Fruit fly (Drosophila melanogaster) whole organism, embryonic: ENCODE measurements around the gene CG31816.
A peak's percentile ranks its signal among the peaks of the same experiment; 100 is the strongest.

ENCODE experiments used
- CG12155 ChIP-seq: fragments of 200-800 bp; sonication (Bioruptor generic); optimal IDR thresholded peaks from 3 replicates; lab custom pipeline; 2016; ENCODE audit warnings: missing biosample characterization, missing genetic modification characterization
- CG14441 ChIP-seq: fragments of 200-800 bp; sonication (Bioruptor generic); IDR thresholded peaks from 2 replicates; pipeline ENCODE4 v1.3.6; 2022; ENCODE audit warnings: missing biosample characterization, missing genetic modification characterization
- CG15073 ChIP-seq: fragments of 200-800 bp; sonication (Bioruptor generic); optimal IDR thresholded peaks from 2 replicates; lab custom pipeline; 2016; ENCODE audit warnings: missing biosample characterization, missing genetic modification characterization
- CG15514 ChIP-seq: fragments of 200-800 bp; sonication (Bioruptor generic); optimal IDR thresholded peaks from 3 replicates; lab custom pipeline; 2017; ENCODE audit warnings: missing biosample characterization, missing genetic modification characterization, mild to moderate bottlenecking, moderate library complexity, missing genetic modification reagents
- CG17385 ChIP-seq: fragments of 200-800 bp; sonication (Bioruptor generic); optimal IDR thresholded peaks from 3 replicates; lab custom pipeline; 2018; ENCODE audit warnings: missing biosample characterization, mild to moderate bottlenecking, missing genetic modification characterization
- CG18476 ChIP-seq: fragments of 200-800 bp; sonication (Bioruptor generic); optimal IDR thresholded peaks from 2 replicates; lab custom pipeline; 2016; ENCODE audit warnings: missing biosample characterization, mild to moderate bottlenecking, missing genetic modification characterization
- CG2120 ChIP-seq: fragments of 200-800 bp; sonication (Bioruptor generic); optimal IDR thresholded peaks from 3 replicates; lab custom pipeline; 2016; ENCODE audit warnings: missing biosample characterization, missing genetic modification characterization
- CG2199 ChIP-seq: fragments of 200-800 bp; sonication (Bioruptor generic); IDR thresholded peaks from 3 replicates; pipeline ENCODE4 v1.3.6; 2022; ENCODE audit warnings: missing biosample characterization, missing genetic modification characterization
- CG31441 ChIP-seq: fragments of 200-800 bp; sonication (Bioruptor generic); IDR thresholded peaks from 2 replicates; pipeline ENCODE4 v1.3.6; 2022; ENCODE audit warnings: missing biosample characterization, missing genetic modification characterization
- CG3163 ChIP-seq: fragments of 200-800 bp; sonication (Bioruptor generic); optimal IDR thresholded peaks from 3 replicates; lab custom pipeline; 2016; ENCODE audit warnings: missing biosample characterization, missing genetic modification characterization
- CG4360 ChIP-seq: fragments of 200-800 bp; sonication (Bioruptor generic); IDR thresholded peaks from 2 replicates; pipeline ENCODE4 v1.3.6; 2022; ENCODE audit warnings: missing biosample characterization, missing genetic modification characterization
- CG6254 ChIP-seq: fragments of 200-800 bp; sonication (Bioruptor generic); optimal IDR thresholded peaks from 3 replicates; lab custom pipeline; 2017; ENCODE audit warnings: mild to moderate bottlenecking, missing biosample characterization, missing genetic modification reagents, missing genetic modification characterization
- CG8944 ChIP-seq: fragments of 200-800 bp; sonication (Bioruptor generic); optimal IDR thresholded peaks from 3 replicates; lab custom pipeline; 2016; ENCODE audit warnings: missing biosample characterization, missing genetic modification characterization
- CG9932 ChIP-seq: fragments of 200-800 bp; sonication (Bioruptor generic); IDR thresholded peaks from 2 replicates; pipeline ENCODE4 v1.3.6; 2022; ENCODE audit warnings: missing biosample characterization, missing genetic modification characterization
- Drgx ChIP-seq: fragments of 200-800 bp; sonication (Bioruptor generic); IDR thresholded peaks from 2 replicates; pipeline ENCODE4 v1.3.6; 2022; ENCODE audit warnings: missing biosample characterization, missing genetic modification characterization
- Fer2 ChIP-seq: fragments of 200-800 bp; sonication (Bioruptor generic); optimal IDR thresholded peaks from 2 replicates; lab custom pipeline; 2018; ENCODE audit warnings: missing biosample characterization, mild to moderate bottlenecking, missing genetic modification characterization, moderate library complexity
- GATAe ChIP-seq: fragments of 200-800 bp; sonication (Bioruptor generic); conservative IDR thresholded peaks from 2 replicates; pipeline ENCODE4 v1.3.6; 2022; ENCODE audit warnings: missing biosample characterization, missing genetic modification characterization
- Hand ChIP-seq: fragments of 200-800 bp; sonication (Bioruptor generic); optimal IDR thresholded peaks from 2 replicates; lab custom pipeline; 2017; ENCODE audit warnings: mild to moderate bottlenecking, missing biosample characterization, missing genetic modification reagents, missing genetic modification characterization
- Hr3 ChIP-seq: fragments of 200-800 bp; sonication (Bioruptor generic); optimal IDR thresholded peaks from 3 replicates; lab custom pipeline; 2016; ENCODE audit warnings: missing biosample characterization, missing genetic modification characterization
- Jarid2 ChIP-seq: fragments of 200-800 bp; sonication (Bioruptor generic); optimal IDR thresholded peaks from 3 replicates; lab custom pipeline; 2017; ENCODE audit warnings: mild to moderate bottlenecking, missing biosample characterization, missing genetic modification reagents, missing genetic modification characterization
- Med ChIP-seq: fragments of 200-800 bp; sonication (Bioruptor generic); peaks from one replicate; lab custom pipeline; 2016; ENCODE audit warnings: missing biosample characterization, missing genetic modification characterization, mild to moderate bottlenecking, inconsistent platforms, moderate library complexity
- NC2β ChIP-seq: fragments of 200-800 bp; sonication (Bioruptor generic); optimal IDR thresholded peaks from 2 replicates; lab custom pipeline; 2016; ENCODE audit warnings: missing biosample characterization, missing genetic modification characterization
- Rfx ChIP-seq: fragments of 200-800 bp; sonication (Bioruptor generic); IDR thresholded peaks from 2 replicates; pipeline ENCODE4 v1.3.6; 2022; ENCODE audit warnings: missing biosample characterization, missing genetic modification characterization
- ab ChIP-seq: fragments of 200-800 bp; sonication (Bioruptor generic); optimal IDR thresholded peaks from 2 replicates; lab custom pipeline; 2016; ENCODE audit warnings: missing biosample characterization, missing genetic modification characterization
- chinmo ChIP-seq: fragments of 200-800 bp; sonication (Bioruptor generic); IDR thresholded peaks from 4 replicates; pipeline ENCODE4 v1.3.6; 2022; ENCODE audit warnings: missing biosample characterization, missing genetic modification characterization; ENCODE audit not compliant: partially characterized antibody
- ci ChIP-seq: fragments of 200-800 bp; sonication (Bioruptor generic); IDR thresholded peaks from 3 replicates; pipeline ENCODE4 v1.3.6; 2022; ENCODE audit warnings: missing biosample characterization, missing genetic modification characterization
- crol ChIP-seq: fragments of 200-800 bp; sonication (Bioruptor generic); IDR thresholded peaks from 2 replicates; pipeline ENCODE4 v1.3.6; 2022; ENCODE audit warnings: missing biosample characterization, missing genetic modification characterization
- cwo ChIP-seq: fragments of 200-800 bp; sonication (Bioruptor generic); optimal IDR thresholded peaks from 3 replicates; lab custom pipeline; 2017; ENCODE audit warnings: missing biosample characterization, missing genetic modification characterization, mild to moderate bottlenecking, moderate library complexity, missing genetic modification reagents
- dmrt11E ChIP-seq: fragments of 200-800 bp; sonication (Bioruptor generic); optimal IDR thresholded peaks from 3 replicates; lab custom pipeline; 2018; ENCODE audit warnings: missing biosample characterization, mild to moderate bottlenecking, missing genetic modification characterization, moderate library complexity
- ftz-f1 ChIP-seq: fragments of 200-800 bp; sonication (Bioruptor generic); optimal IDR thresholded peaks from 2 replicates; lab custom pipeline; 2016; ENCODE audit warnings: missing biosample characterization, missing genetic modification characterization
- fu2 ChIP-seq: fragments of 200-800 bp; sonication (Bioruptor generic); optimal IDR thresholded peaks from 2 replicates; lab custom pipeline; 2016; ENCODE audit warnings: missing biosample characterization, missing genetic modification characterization
- hkb ChIP-seq, 2 experiments: fragments of 200-800 bp in 1 of 2; fragments of >200 bp in 1 of 2; sonication (Bioruptor generic) in 1 of 2; IDR thresholded peaks in 1 of 2; optimal IDR thresholded peaks in 1 of 2; 2 replicates each; pipeline versions ENCODE4 v1.3.6 to Lab custom; 2017 to 2022; ENCODE audit warnings: missing biosample characterization in 1 of 2, missing genetic modification characterization in 1 of 2
- lbe ChIP-seq: fragments of 200-800 bp; sonication (Bioruptor generic); optimal IDR thresholded peaks from 2 replicates; lab custom pipeline; 2016; ENCODE audit warnings: missing biosample characterization, mild to moderate bottlenecking, missing genetic modification characterization
- nmo ChIP-seq: fragments of 200-800 bp; sonication (Bioruptor generic); optimal IDR thresholded peaks from 2 replicates; lab custom pipeline; 2018; ENCODE audit warnings: missing biosample characterization, mild to moderate bottlenecking, missing genetic modification characterization, moderate library complexity
- nom ChIP-seq: fragments of 200-800 bp; sonication (Bioruptor generic); optimal IDR thresholded peaks from 2 replicates; lab custom pipeline; 2017; ENCODE audit warnings: missing biosample characterization, missing genetic modification characterization, mild to moderate bottlenecking, moderate library complexity, missing genetic modification reagents
- org-1 ChIP-seq: fragments of 200-800 bp; sonication (Bioruptor generic); optimal IDR thresholded peaks from 2 replicates; lab custom pipeline; 2017; ENCODE audit warnings: missing biosample characterization, missing genetic modification characterization
- ro ChIP-seq: fragments of 200-800 bp; sonication (Bioruptor generic); IDR thresholded peaks from 2 replicates; pipeline ENCODE4 v1.3.6; 2022; ENCODE audit warnings: missing biosample characterization, missing genetic modification characterization
- sens-2 ChIP-seq: fragments of 200-800 bp; sonication (Bioruptor generic); IDR thresholded peaks from 2 replicates; pipeline ENCODE4 v1.3.6; 2022; ENCODE audit warnings: missing biosample characterization, missing genetic modification characterization
- so ChIP-seq: fragments of 200-800 bp; sonication (Bioruptor generic); IDR thresholded peaks from 3 replicates; pipeline ENCODE4 v1.3.6; 2022; ENCODE audit warnings: missing biosample characterization, missing genetic modification characterization
- sqz ChIP-seq: fragments of 200-800 bp; sonication (Bioruptor generic); optimal IDR thresholded peaks from 3 replicates; lab custom pipeline; 2018; ENCODE audit warnings: missing biosample characterization, mild to moderate bottlenecking, missing genetic modification characterization
- stc ChIP-seq: fragments of 200-800 bp; sonication (Bioruptor generic); IDR thresholded peaks from 2 replicates; pipeline ENCODE4 v1.3.6; 2022; ENCODE audit warnings: missing biosample characterization, missing genetic modification characterization
- tna ChIP-seq: fragments of 200-800 bp; sonication (Bioruptor generic); IDR thresholded peaks from 2 replicates; pipeline ENCODE4 v1.3.6; 2022; ENCODE audit warnings: missing biosample characterization, missing genetic modification characterization; ENCODE audit not compliant: partially characterized antibody
- trh ChIP-seq: fragments of 200-800 bp; sonication (Bioruptor generic); optimal IDR thresholded peaks from 2 replicates; lab custom pipeline; 2016; ENCODE audit warnings: missing biosample characterization, missing genetic modification characterization
- vvl ChIP-seq: fragments of 200-800 bp; sonication (Bioruptor generic); IDR thresholded peaks from 2 replicates; pipeline ENCODE4 v1.3.6; 2022; ENCODE audit warnings: missing biosample characterization, missing genetic modification characterization

Gene CG31816

dm6 chr2L:16535673-16536144 lies 6.6 kb upstream of the CG31816 start (continued):
- peak; percentile 79 for TF ChIP-seq cwo (GFP tag; lab: Kevin White, UChicago)
- peak; percentile 85 for TF ChIP-seq Hand (GFP tag; lab: Kevin White, UChicago)
- peak; percentile 87 for TF ChIP-seq nmo (GFP tag; lab: Kevin White, UChicago)
- peak; percentile 88 for TF ChIP-seq CG9932 (GFP tag; lab: Robert Waterston, UW)
- TF ChIP-seq dmrt11E (tag; lab: Kevin White, UChicago), result peak; percentile 96
- TF ChIP-seq CG14441 (GFP tag; lab: Robert Waterston, UW), result peak; percentile 94
- TF ChIP-seq org-1 (GFP tag; lab: Kevin White, UChicago), result peak; percentile 90
- peak; percentile 82 for TF ChIP-seq CG31441 (GFP tag; lab: Robert Waterston, UW)

dm6 chr2L:16536501-16536900 lies 5.8 kb upstream of the CG31816 start:
- TF ChIP-seq ab (GFP tag; lab: Kevin White, UChicago), result no peak
- TF ChIP-seq ro (GFP tag; lab: Robert Waterston, UW), result no peak
- no peak for TF ChIP-seq tna (GFP tag; lab: Robert Waterston, UW)
- TF ChIP-seq ftz-f1 (GFP tag; lab: Kevin White, UChicago), result no peak
- TF ChIP-seq fu2 (GFP tag; lab: Kevin White, UChicago), result no peak
- TF ChIP-seq CG12155 (GFP tag; lab: Kevin White, UChicago), result no peak
- TF ChIP-seq sens-2, result no peak
- TF ChIP-seq CG8944 (GFP tag; lab: Kevin White, UChicago), result no peak
- TF ChIP-seq CG6254 (GFP tag; lab: Kevin White, UChicago), result no peak
- peak; percentile 9 for TF ChIP-seq Med (GFP tag; lab: Kevin White, UChicago)
- no peak for TF ChIP-seq Hr3 (GFP tag; lab: Kevin White, UChicago)
- TF ChIP-seq CG15073, result no peak
- TF ChIP-seq GATAe (GFP tag; lab: Robert Waterston, UW), result no peak
- TF ChIP-seq CG2120 (GFP tag; lab: Kevin White, UChicago), result no peak
- 0 out of 2 replicates have a peak, but pooled peaks have one; percentile 9 for TF ChIP-seq Rfx (GFP tag; lab: Robert Waterston, UW)
- TF ChIP-seq CG15514 (GFP tag; lab: Kevin White, UChicago), result peak; percentile 27
- peak; percentile 57 for TF ChIP-seq crol (GFP tag; lab: Robert Waterston, UW)
- TF ChIP-seq stc, result no peak
- TF ChIP-seq chinmo (GFP tag; lab: Robert Waterston, UW), result 0 out of 4 replicates have a peak, but pooled peaks have one; percentile 52
- TF ChIP-seq Drgx (GFP tag; lab: Robert Waterston, UW), result peak; percentile 10; the same call in 1 of the 2 replicates
- 0 out of 2 replicates have a peak, but pooled peaks have one; percentile 27 for TF ChIP-seq vvl (GFP tag; lab: Robert Waterston, UW)
- TF ChIP-seq lbe, result peak; percentile 30
- TF ChIP-seq Fer2 (tag; lab: Kevin White, UChicago), result no peak
- no peak for TF ChIP-seq hkb (optimal IDR thresholded peaks at IDR 0.05; lab: Kevin White, UChicago)
- TF ChIP-seq hkb (GFP tag; IDR thresholded peaks at IDR 0.05; lab: Robert Waterston, UW), result 0 out of 2 replicates have a peak, but pooled peaks have one; percentile 5
- peak; percentile 60 for TF ChIP-seq CG17385 (GFP tag; lab: Kevin White, UChicago)
- TF ChIP-seq CG2199, result 0 out of 3 replicates have a peak, but pooled peaks have one; percentile 63
- TF ChIP-seq nom (GFP tag; lab: Kevin White, UChicago), result peak; percentile 82
- no peak for TF ChIP-seq trh (GFP tag; lab: Kevin White, UChicago)
- TF ChIP-seq so, result 0 out of 3 replicates have a peak, but pooled peaks have one; percentile 37
- TF ChIP-seq NC2β (GFP tag; lab: Kevin White, UChicago), result no peak
- no peak for TF ChIP-seq CG3163 (GFP tag; lab: Kevin White, UChicago)
- peak; percentile 43; the same call in 1 of the 3 replicates for TF ChIP-seq ci (GFP tag; lab: Robert Waterston, UW)
- TF ChIP-seq Jarid2 (GFP tag; lab: Kevin White, UChicago), result peak; percentile 21
- TF ChIP-seq CG4360 (GFP tag; lab: Robert Waterston, UW), result peak; percentile 80
- no peak for TF ChIP-seq CG18476 (GFP tag; lab: Kevin White, UChicago)
- no peak for TF ChIP-seq sqz (GFP tag; lab: Kevin White, UChicago)
- no peak for TF ChIP-seq nmo (GFP tag; lab: Kevin White, UChicago)
